Worm (Caenorhabditis elegans): Measurements from ENCODE around the gene C25E10.5.

DNA sequence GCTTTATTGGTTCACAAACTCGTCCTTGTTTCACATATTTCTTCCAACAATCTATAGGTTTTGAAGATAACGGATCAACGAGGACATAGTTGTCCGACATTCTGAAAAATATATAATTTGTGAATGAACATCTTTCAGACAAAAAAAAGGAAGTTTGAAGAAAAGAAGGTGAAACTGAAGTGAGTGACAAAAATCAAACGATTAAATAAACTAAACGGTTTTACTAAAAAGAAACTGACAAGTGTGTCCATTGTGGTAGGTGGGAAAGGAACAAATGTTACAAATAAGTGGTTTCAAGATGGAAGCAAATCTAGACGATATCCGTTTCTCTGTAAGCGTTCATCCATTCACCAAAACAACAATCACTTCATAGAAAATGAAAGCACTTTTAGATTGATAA lies 32.0 kb downstream of the C25E10.5 start, which contains the start of gene C25E10.12:
- TF ChIP-seq cnd-1 (tag; optimal IDR thresholded peaks at IDR 0.05) (no peak), lsy-2 (tag; optimal IDR thresholded peaks at IDR 0.05) (no peak), ces-1 (GFP tag; optimal IDR thresholded peaks at IDR 0.05) (no peak), sem-2 (GFP tag; optimal IDR thresholded peaks at IDR 0.05) (no peak), unc-39 (tag; optimal IDR thresholded peaks at IDR 0.05) (no peak), mab-5 (tag; optimal IDR thresholded peaks at IDR 0.05) (no peak)
